Worm (Caenorhabditis elegans) whole organism, L4 larva: ENCODE results near the gene ent-7.

Experiments used
- F37D6.2 ChIP-seq: sonication (generic microtip); optimal IDR thresholded peaks from 2 replicates; lab custom pipeline; 2016; ENCODE audit warnings: mild to moderate bottlenecking, missing genetic modification characterization, missing compliant biosample characterization
- R02D3.7 ChIP-seq: fragments of 150-350 bp; sonication (generic microtip); optimal IDR thresholded peaks from 3 replicates; lab custom pipeline; 2014; ENCODE audit warnings: missing biosample characterization, missing genetic modification characterization
- ces-1 ChIP-seq: fragments of 150-350 bp; sonication (generic microtip); optimal IDR thresholded peaks from 4 replicates; lab custom pipeline; 2014; ENCODE audit warnings: missing biosample characterization, missing genetic modification reagents, missing genetic modification characterization
- dmd-6 ChIP-seq: fragments of 200-800 bp; sonication (Bioruptor generic); IDR thresholded peaks from 2 replicates; pipeline ENCODE4 v1.3.6; 2022; ENCODE audit warnings: missing genetic modification reagents, missing genetic modification characterization, missing compliant biosample characterization
- dmd-8 ChIP-seq: fragments of 200-800 bp; sonication (Bioruptor generic); IDR thresholded peaks from 2 replicates; pipeline ENCODE4 v1.3.6; 2022; ENCODE audit warnings: missing genetic modification characterization, missing compliant biosample characterization
- dve-1 ChIP-seq: sonication (generic microtip); optimal IDR thresholded peaks from 2 replicates; lab custom pipeline; 2017; ENCODE audit warnings: antibody characterized with exemption, mild to moderate bottlenecking, missing genetic modification characterization, missing compliant biosample characterization; ENCODE audit not compliant: insufficient read depth
- egl-27 ChIP-seq: sonication (generic microtip); optimal IDR thresholded peaks from 3 replicates; lab custom pipeline; 2017; ENCODE audit warnings: missing biosample characterization, missing genetic modification reagents, missing genetic modification characterization
- fkh-10 ChIP-seq: fragments of 150-350 bp; optimal IDR thresholded peaks from 2 replicates; lab custom pipeline; 2014; ENCODE audit warnings: missing biosample characterization, missing genetic modification reagents, missing genetic modification characterization
- lin-1 ChIP-seq: fragments of 200-800 bp; sonication (Bioruptor generic); IDR thresholded peaks from 2 replicates; pipeline ENCODE4 v1.3.6; 2022; ENCODE audit warnings: missing genetic modification reagents, missing genetic modification characterization, missing compliant biosample characterization
- lin-29 ChIP-seq: fragments of 200-800 bp; sonication (Bioruptor generic); IDR thresholded peaks from 2 replicates; pipeline ENCODE4 v1.3.6; 2022; ENCODE audit warnings: missing genetic modification reagents, missing genetic modification characterization, missing compliant biosample characterization
- madf-5 ChIP-seq, 2 experiments: fragments of 200-800 bp; sonication (Bioruptor generic); IDR thresholded peaks; 2 replicates each; pipeline ENCODE4 v1.3.6; 2022; ENCODE audit warnings: missing compliant biosample characterization in 2 of 2, missing genetic modification characterization in 2 of 2
- madf-9 ChIP-seq: fragments of 200-800 bp; sonication (Bioruptor generic); conservative IDR thresholded peaks from 2 replicates; pipeline ENCODE4 v1.3.6; 2022; ENCODE audit warnings: missing genetic modification reagents, missing genetic modification characterization, missing compliant biosample characterization
- mdl-1 ChIP-seq, 2 experiments: fragments of 150-350 bp in 1 of 2; sonication (generic microtip) in 1 of 2; optimal IDR thresholded peaks; 2 replicates each; lab custom pipeline; 2014 to 2017; ENCODE audit warnings: missing biosample characterization in 2 of 2, missing genetic modification characterization in 2 of 2
- nhr-6 ChIP-seq: fragments of 150-350 bp; optimal IDR thresholded peaks from 2 replicates; lab custom pipeline; 2014; ENCODE audit warnings: missing biosample characterization, missing genetic modification characterization
- nhr-76 ChIP-seq: fragments of 150-350 bp; optimal IDR thresholded peaks from 2 replicates; lab custom pipeline; 2014; ENCODE audit warnings: missing biosample characterization, missing genetic modification characterization
- pqm-1 ChIP-seq: sonication (generic microtip); optimal IDR thresholded peaks from 2 replicates; lab custom pipeline; 2017; ENCODE audit warnings: missing biosample characterization, missing genetic modification characterization
- set-16 ChIP-seq: fragments of 200-800 bp; sonication (Bioruptor generic); IDR thresholded peaks from 2 replicates; pipeline ENCODE4 v1.3.6; 2022; ENCODE audit warnings: missing genetic modification reagents, missing genetic modification characterization, missing compliant biosample characterization
- unc-62 ChIP-seq, 3 experiments: fragments of 150-350 bp in 1 of 3; sonication (generic microtip); optimal IDR thresholded peaks in 2 of 3; peaks in 1 of 3; 1 replicate in 1 of 3; 2 replicates in 2 of 3; lab custom pipeline; 2014 to 2017; ENCODE audit warnings: missing biosample characterization in 3 of 3, missing genetic modification characterization in 3 of 3, missing genetic modification reagents in 3 of 3, missing genotype in 1 of 3

ent-7 gene

ce11 chrIV:10065159-10065558 is 48.1 kb downstream of the ent-7 start:
- peak in 1 of 2 experiments; percentile 80 for TF ChIP-seq unc-62 (GFP tag; optimal IDR thresholded peaks at IDR 0.05 in 1 of 2; lab: Kevin White, UChicago)
- no peak for TF ChIP-seq unc-62 (tag; optimal IDR thresholded peaks at IDR 0.05; lab: Kevin White, UChicago)
- TF ChIP-seq set-16 (GFP tag; lab: Robert Waterston, UW): no peak

ce11 chrIV:10066456-10066855 is 49.4 kb downstream of the ent-7 start:
- TF ChIP-seq nhr-76 (tag; lab: Kevin White, UChicago): no peak
- no peak for TF ChIP-seq madf-5 (GFP tag; IDR thresholded peaks at IDR 0.05; lab: Robert Waterston, UW)
- no peak for TF ChIP-seq dmd-8 (GFP tag; lab: Robert Waterston, UW)
- TF ChIP-seq dmd-6 (GFP tag; lab: Robert Waterston, UW): no peak
- TF ChIP-seq lin-1 (GFP tag; lab: Robert Waterston, UW): no peak
- TF ChIP-seq mdl-1 (tag; optimal IDR thresholded peaks at IDR 0.05; lab: Kevin White, UChicago): no peak
- peak; percentile 1 for TF ChIP-seq pqm-1 (tag; lab: Kevin White, UChicago)
- no peak for TF ChIP-seq F37D6.2 (tag; lab: Kevin White, UChicago)
- TF ChIP-seq madf-9 (GFP tag; lab: Robert Waterston, UW): no peak
- TF ChIP-seq R02D3.7 (tag; lab: Kevin White, UChicago): no peak
- peak; percentile 59 for TF ChIP-seq nhr-6 (tag; lab: Kevin White, UChicago)
- no peak for TF ChIP-seq set-16 (GFP tag; lab: Robert Waterston, UW)
- no peak for TF ChIP-seq ces-1 (GFP tag; lab: Kevin White, UChicago)

- TF ChIP-seq fkh-10 (GFP tag; lab: Kevin White, UChicago): peak; percentile 81
- peak; percentile 3 for TF ChIP-seq ces-1 (GFP tag; lab: Kevin White, UChicago)
- TF ChIP-seq lin-29: no peak
- peak in 1 of 2 experiments; percentile 21 for TF ChIP-seq unc-62 (GFP tag; optimal IDR thresholded peaks at IDR 0.05 in 1 of 2; lab: Kevin White, UChicago)
- no peak for TF ChIP-seq unc-62 (tag; optimal IDR thresholded peaks at IDR 0.05; lab: Kevin White, UChicago)
- no peak for TF ChIP-seq dve-1 (tag; lab: Kevin White, UChicago)
Observed at ce11 chrIV:10067541-10067940, 50.5 kb downstream of the ent-7 start, which contains the start of gene cwn-2. Gene cwn-2, plus strand, starts transcription at chrIV:10067816.

- TF ChIP-seq unc-62 (GFP tag; optimal IDR thresholded peaks at IDR 0.05 in 1 of 2; lab: Kevin White, UChicago) (peak in 1 of 2 experiments; percentile 96), unc-62 (tag; optimal IDR thresholded peaks at IDR 0.05; lab: Kevin White, UChicago) (no peak), egl-27 (no peak)
Observed at ce11 chrIV:10068266-10068665, 51.2 kb downstream of the ent-7 start.
